Fruit fly (Drosophila melanogaster) whole organism, embryonic: ENCODE data around the gene Acp29AB.

Experiments used
- Blimp-1 ChIP-seq: fragments of 200-800 bp; sonication (Bioruptor generic); optimal IDR thresholded peaks from 3 replicates; lab custom pipeline; 2018; ENCODE audit warnings: missing biosample characterization, missing genetic modification characterization, mild to moderate bottlenecking, moderate library complexity, missing genetic modification reagents
- CG10462 ChIP-seq: fragments of 200-800 bp; sonication (Bioruptor generic); optimal IDR thresholded peaks from 2 replicates; lab custom pipeline; 2016; ENCODE audit warnings: missing biosample characterization, missing genetic modification characterization
- CG12744 ChIP-seq: fragments of 200-800 bp; sonication (Bioruptor generic); optimal IDR thresholded peaks from 2 replicates; lab custom pipeline; 2016; ENCODE audit warnings: missing biosample characterization, missing genetic modification characterization
- CG13296 ChIP-seq: fragments of 200-800 bp; sonication (Bioruptor generic); optimal IDR thresholded peaks from 3 replicates; lab custom pipeline; 2018; ENCODE audit warnings: missing biosample characterization, mild to moderate bottlenecking, missing genetic modification characterization
- CG13775 ChIP-seq: fragments of 200-800 bp; sonication (Bioruptor generic); optimal IDR thresholded peaks from 3 replicates; lab custom pipeline; 2017; ENCODE audit warnings: missing biosample characterization, mild to moderate bottlenecking, missing genetic modification characterization
- CG14710 ChIP-seq: fragments of 200-800 bp; sonication (Bioruptor generic); optimal IDR thresholded peaks from 3 replicates; lab custom pipeline; 2019; ENCODE audit warnings: missing biosample characterization, mild to moderate bottlenecking, missing genetic modification characterization, moderate library complexity
- CG15011 ChIP-seq: fragments of 200-800 bp; sonication (Bioruptor generic); optimal IDR thresholded peaks from 3 replicates; lab custom pipeline; 2018; ENCODE audit warnings: missing biosample characterization, mild to moderate bottlenecking, missing genetic modification characterization
- CG16779 ChIP-seq: fragments of 200-800 bp; sonication (Bioruptor generic); IDR thresholded peaks from 2 replicates; pipeline ENCODE4 v1.3.6; 2022; ENCODE audit warnings: missing biosample characterization, missing genetic modification characterization
- CG2129 ChIP-seq: fragments of 200-800 bp; sonication (Bioruptor generic); IDR thresholded peaks from 2 replicates; pipeline ENCODE4 v1.3.6; 2022; ENCODE audit warnings: missing biosample characterization, missing genetic modification characterization; ENCODE audit not compliant: partially characterized antibody
- CG3847 ChIP-seq: fragments of 200-800 bp; sonication (Bioruptor generic); IDR thresholded peaks from 2 replicates; pipeline ENCODE4 v1.3.6; 2022; ENCODE audit warnings: missing biosample characterization, missing genetic modification characterization
- CG4328 ChIP-seq: fragments of 200-800 bp; sonication (Bioruptor generic); optimal IDR thresholded peaks from 3 replicates; lab custom pipeline; 2017; ENCODE audit warnings: missing biosample characterization, missing genetic modification reagents, missing genetic modification characterization
- CG6272 ChIP-seq: fragments of 200-800 bp; sonication (Bioruptor generic); IDR thresholded peaks from 2 replicates; pipeline ENCODE4 v1.3.6; 2022; ENCODE audit warnings: missing biosample characterization, missing genetic modification characterization
- CG7839 ChIP-seq: fragments of 200-800 bp; sonication (Bioruptor generic); optimal IDR thresholded peaks from 3 replicates; lab custom pipeline; 2018; ENCODE audit warnings: missing biosample characterization, mild to moderate bottlenecking, missing genetic modification characterization, moderate library complexity
- CG7987 ChIP-seq: fragments of 200-800 bp; sonication (Bioruptor generic); optimal IDR thresholded peaks from 2 replicates; lab custom pipeline; 2018; ENCODE audit warnings: missing biosample characterization, mild to moderate bottlenecking, missing genetic modification characterization, moderate library complexity
- CG8478 ChIP-seq: fragments of >200 bp; optimal IDR thresholded peaks from 2 replicates; lab custom pipeline; 2018
- CG9609 ChIP-seq: fragments of 200-800 bp; sonication (Bioruptor generic); optimal IDR thresholded peaks from 3 replicates; lab custom pipeline; 2016; ENCODE audit warnings: missing biosample characterization, missing genetic modification characterization
- CrebB ChIP-seq: fragments of 200-800 bp; sonication (Bioruptor generic); optimal IDR thresholded peaks from 3 replicates; lab custom pipeline; 2018; ENCODE audit warnings: missing biosample characterization, mild to moderate bottlenecking, missing genetic modification characterization
- Dbx ChIP-seq: fragments of 200-800 bp; sonication (Bioruptor generic); IDR thresholded peaks from 3 replicates; pipeline ENCODE4 v1.3.6; 2022; ENCODE audit warnings: missing biosample characterization, missing genetic modification characterization
- Dek ChIP-seq: fragments of 200-800 bp; sonication (Bioruptor generic); optimal IDR thresholded peaks from 3 replicates; lab custom pipeline; 2019; ENCODE audit warnings: missing biosample characterization, mild to moderate bottlenecking, missing genetic modification characterization, moderate library complexity
- Dfd ChIP-seq, 2 experiments: fragments of >200 bp; optimal IDR thresholded peaks; 2 replicates each; lab custom pipeline; 2017; ENCODE audit warnings: missing biosample characterization in 2 of 2, missing genetic modification characterization in 2 of 2
- H2.0 ChIP-seq: fragments of 200-800 bp; sonication (Bioruptor generic); IDR thresholded peaks from 2 replicates; pipeline ENCODE4 v1.3.6; 2022; ENCODE audit warnings: missing biosample characterization, missing genetic modification characterization
- Hand ChIP-seq: fragments of 200-800 bp; sonication (Bioruptor generic); optimal IDR thresholded peaks from 2 replicates; lab custom pipeline; 2017; ENCODE audit warnings: mild to moderate bottlenecking, missing biosample characterization, missing genetic modification reagents, missing genetic modification characterization
- Hsf ChIP-seq: fragments of 200-800 bp; sonication (Bioruptor generic); optimal IDR thresholded peaks from 3 replicates; lab custom pipeline; 2016; ENCODE audit warnings: missing biosample characterization, missing genetic modification characterization
- Mad ChIP-seq: fragments of 200-800 bp; sonication (Bioruptor generic); optimal IDR thresholded peaks from 2 replicates; lab custom pipeline; 2016; ENCODE audit warnings: missing biosample characterization, missing genetic modification characterization
- NK7.1 ChIP-seq: fragments of 200-800 bp; sonication (Bioruptor generic); optimal IDR thresholded peaks from 3 replicates; lab custom pipeline; 2016; ENCODE audit warnings: missing biosample characterization, missing genetic modification characterization
- Neu2 ChIP-seq: fragments of 200-800 bp; sonication (Bioruptor generic); optimal IDR thresholded peaks from 3 replicates; lab custom pipeline; 2016; ENCODE audit warnings: missing biosample characterization, missing genetic modification characterization, borderline replicate concordance
- Oaz ChIP-seq: fragments of 200-800 bp; sonication (Bioruptor generic); IDR thresholded peaks from 2 replicates; pipeline ENCODE4 v1.3.6; 2022; ENCODE audit warnings: missing biosample characterization, missing genetic modification characterization
- Optix ChIP-seq: fragments of 200-800 bp; sonication (Bioruptor generic); IDR thresholded peaks from 3 replicates; pipeline ENCODE4 v1.3.6; 2022; ENCODE audit warnings: missing biosample characterization, missing genetic modification characterization
- Ptx1 ChIP-seq: fragments of 200-800 bp; sonication (Bioruptor generic); IDR thresholded peaks from 2 replicates; pipeline ENCODE4 v1.3.6; 2022; ENCODE audit warnings: missing biosample characterization, missing genetic modification characterization
- Sox102F ChIP-seq: fragments of 200-800 bp; sonication (Bioruptor generic); optimal IDR thresholded peaks from 2 replicates; lab custom pipeline; 2018; ENCODE audit warnings: missing biosample characterization, mild to moderate bottlenecking, missing genetic modification characterization, moderate library complexity
- Spps ChIP-seq: fragments of 200-800 bp; sonication (Bioruptor generic); optimal IDR thresholded peaks from 2 replicates; lab custom pipeline; 2018; ENCODE audit warnings: missing biosample characterization, mild to moderate bottlenecking, missing genetic modification characterization
- Tbp ChIP-seq: fragments of >200 bp; optimal IDR thresholded peaks from 2 replicates; lab custom pipeline; 2018; ENCODE audit warnings: missing biosample characterization, missing genetic modification characterization
- Vsx1 ChIP-seq: fragments of 200-800 bp; sonication (Bioruptor generic); optimal IDR thresholded peaks from 2 replicates; lab custom pipeline; 2017; ENCODE audit warnings: missing biosample characterization, mild to moderate bottlenecking, missing genetic modification characterization, missing genetic modification reagents
- aop ChIP-seq: fragments of 200-800 bp; sonication (Bioruptor generic); IDR thresholded peaks from 2 replicates; pipeline ENCODE4 v1.3.6; 2022; ENCODE audit warnings: missing biosample characterization, missing genetic modification characterization
- bcd ChIP-seq: fragments of 200-800 bp; sonication (Bioruptor generic); optimal IDR thresholded peaks from 2 replicates; lab custom pipeline; 2017; ENCODE audit warnings: missing biosample characterization, mild to moderate bottlenecking, missing genetic modification characterization
- br ChIP-seq: fragments of >200 bp; optimal IDR thresholded peaks from 2 replicates; lab custom pipeline; 2017
- chif ChIP-seq, 2 experiments: fragments of 200-800 bp; sonication (Bioruptor generic); optimal IDR thresholded peaks; 3 replicates each; lab custom pipeline; 2016; ENCODE audit warnings: missing biosample characterization in 2 of 2, missing genetic modification characterization in 2 of 2
- ci ChIP-seq: fragments of 200-800 bp; sonication (Bioruptor generic); IDR thresholded peaks from 3 replicates; pipeline ENCODE4 v1.3.6; 2022; ENCODE audit warnings: missing biosample characterization, missing genetic modification characterization
- dmrt11E ChIP-seq: fragments of 200-800 bp; sonication (Bioruptor generic); optimal IDR thresholded peaks from 3 replicates; lab custom pipeline; 2018; ENCODE audit warnings: missing biosample characterization, mild to moderate bottlenecking, missing genetic modification characterization, moderate library complexity
- dysf ChIP-seq: fragments of 200-800 bp; sonication (Bioruptor generic); IDR thresholded peaks from 3 replicates; pipeline ENCODE4 v1.3.6; 2022; ENCODE audit warnings: missing biosample characterization, missing genetic modification characterization
- exex ChIP-seq: fragments of 200-800 bp; sonication (Bioruptor generic); optimal IDR thresholded peaks from 4 replicates; lab custom pipeline; 2018; ENCODE audit warnings: missing biosample characterization, mild to moderate bottlenecking, missing genetic modification characterization, moderate library complexity
- grau ChIP-seq: fragments of 200-800 bp; optimal IDR thresholded peaks from 3 replicates; lab custom pipeline; 2019; ENCODE audit warnings: missing biosample characterization, mild to moderate bottlenecking, missing genetic modification characterization, moderate library complexity
- gt ChIP-seq: fragments of 200-800 bp; sonication (Bioruptor generic); IDR thresholded peaks from 2 replicates; pipeline ENCODE4 v1.3.6; 2022; ENCODE audit warnings: missing biosample characterization, missing genetic modification characterization
- inv ChIP-seq: fragments of 200-800 bp; sonication (Bioruptor generic); IDR thresholded peaks from 2 replicates; pipeline ENCODE4 v1.3.6; 2022; ENCODE audit warnings: missing biosample characterization, missing genetic modification characterization; ENCODE audit not compliant: partially characterized antibody
- mld ChIP-seq: fragments of 200-800 bp; sonication (Bioruptor generic); IDR thresholded peaks from 3 replicates; pipeline ENCODE4 v1.3.6; 2022; ENCODE audit warnings: missing biosample characterization, missing genetic modification characterization; ENCODE audit not compliant: partially characterized antibody
- slou ChIP-seq: fragments of 200-800 bp; sonication (Bioruptor generic); optimal IDR thresholded peaks from 3 replicates; lab custom pipeline; 2016; ENCODE audit warnings: missing biosample characterization, missing genetic modification characterization
- tna ChIP-seq: fragments of 200-800 bp; sonication (Bioruptor generic); IDR thresholded peaks from 2 replicates; pipeline ENCODE4 v1.3.6; 2022; ENCODE audit warnings: missing biosample characterization, missing genetic modification characterization; ENCODE audit not compliant: partially characterized antibody
- unpg ChIP-seq: fragments of 200-800 bp; sonication (Bioruptor generic); optimal IDR thresholded peaks from 3 replicates; lab custom pipeline; 2018; ENCODE audit warnings: missing biosample characterization, mild to moderate bottlenecking, missing genetic modification characterization, moderate library complexity
- zfh2 ChIP-seq: fragments of 200-800 bp; sonication (Bioruptor generic); optimal IDR thresholded peaks from 2 replicates; lab custom pipeline; 2016; ENCODE audit warnings: missing biosample characterization, missing genetic modification characterization

The Acp29AB gene

DNA sequence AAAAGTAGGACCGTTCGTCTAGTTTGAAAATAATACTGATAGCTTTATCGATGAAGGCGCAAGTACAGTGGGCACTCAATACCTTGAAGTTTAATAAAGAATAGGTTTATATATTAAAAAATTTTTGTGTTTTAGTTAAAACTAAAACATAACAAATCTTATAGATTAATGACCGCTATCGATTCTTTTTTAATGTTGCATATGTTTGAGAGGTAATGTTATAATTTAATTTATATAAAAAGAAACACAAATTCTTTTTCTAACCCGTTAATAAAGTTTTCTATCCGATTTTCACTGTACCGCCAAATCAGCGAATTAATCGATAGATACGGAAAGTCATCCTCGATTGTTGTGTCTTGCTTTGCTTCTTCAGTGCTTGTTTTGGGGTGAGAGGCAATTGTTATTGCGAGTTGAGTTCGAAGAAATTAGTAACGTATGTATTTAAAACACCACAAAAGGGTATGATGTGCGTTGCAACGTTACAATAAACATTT, 8.9 kb downstream of the Acp29AB start, which contains the start of the genes Dad1 and CG13384 (continued):
- TF ChIP-seq Neu2 (no peak), dmrt11E (peak; percentile 91), Dek (tag; lab: Kevin White, UChicago) (peak; percentile 96), CG8478 (no peak), unpg (GFP tag; lab: Kevin White, UChicago) (peak; percentile 93), CrebB (tag; lab: Kevin White, UChicago) (peak; percentile 83), br (no peak), Blimp-1 (GFP tag; lab: Kevin White, UChicago) (peak; percentile 88), mld (no peak), CG3847 (GFP tag; lab: Robert Waterston, UW) (peak; percentile 94), CG16779 (GFP tag; lab: Robert Waterston, UW) (0 out of 2 replicates have a peak, but pooled peaks have one; percentile 19), CG10462 (GFP tag; lab: Kevin White, UChicago) (peak; percentile 81), Dfd (GFP tag; optimal IDR thresholded peaks at IDR 0.05; lab: Kevin White, UChicago) (no peak), tna (GFP tag; lab: Robert Waterston, UW) (no peak), CG9609 (GFP tag; lab: Kevin White, UChicago) (no peak), Hand (GFP tag; lab: Kevin White, UChicago) (peak; percentile 92), grau (tag; lab: Kevin White, UChicago) (peak; percentile 100), Hsf (GFP tag; lab: Kevin White, UChicago) (peak; percentile 90), H2.0 (GFP tag; lab: Robert Waterston, UW) (peak; percentile 89), CG14710 (tag; lab: Kevin White, UChicago) (peak; percentile 96), Dbx (GFP tag; lab: Robert Waterston, UW) (peak; percentile 93), CG4328 (GFP tag; lab: Kevin White, UChicago) (peak; percentile 89), CG13775 (GFP tag; lab: Kevin White, UChicago) (peak; percentile 93), ci (GFP tag; lab: Robert Waterston, UW) (0 out of 3 replicates have a peak, but pooled peaks have one; percentile 48), zfh2 (GFP tag; lab: Kevin White, UChicago) (peak; percentile 63), NK7.1 (GFP tag; lab: Kevin White, UChicago) (no peak), Vsx1 (peak; percentile 78), inv (GFP tag; lab: Robert Waterston, UW) (peak; percentile 47; the same call in 1 of the 2 replicates), CG6272 (GFP tag; lab: Robert Waterston, UW) (peak; percentile 90), bcd (GFP tag; lab: Kevin White, UChicago) (peak; percentile 92), Spps (tag; lab: Kevin White, UChicago) (peak; percentile 82), CG7987 (peak; percentile 40), Mad (GFP tag; lab: Kevin White, UChicago) (peak; percentile 67), CG7839 (tag; lab: Kevin White, UChicago) (peak; percentile 96), CG15011 (GFP tag; lab: Kevin White, UChicago) (peak; percentile 87), Tbp (GFP tag; lab: Kevin White, UChicago) (no peak), slou (GFP tag; lab: Kevin White, UChicago) (peak; percentile 88), exex (peak; percentile 90), Oaz (GFP tag; lab: Robert Waterston, UW) (peak; percentile 74), dysf (GFP tag; lab: Robert Waterston, UW) (peak; percentile 96), Ptx1 (peak; percentile 97), CG13296 (GFP tag; lab: Kevin White, UChicago) (peak; percentile 96), CG2129 (peak; percentile 13; the same call in 1 of the 2 replicates), Sox102F (GFP tag; lab: Kevin White, UChicago) (peak; percentile 91), CG12744 (GFP tag; lab: Kevin White, UChicago) (peak; percentile 77), gt (GFP tag; lab: Robert Waterston, UW) (peak; percentile 77), chif (GFP tag; optimal IDR thresholded peaks at IDR 0.05; lab: Kevin White, UChicago) (peak; percentile 46 to 74), Optix (no peak), aop (GFP tag; lab: Robert Waterston, UW) (no peak)
- TF ChIP-seq, all 482 proteins: peak for 398
